Worm (Caenorhabditis elegans) whole organism, young adult: ENCODE measurements around the gene Y51B9A.14.

Experiments used
- D2030.7 ChIP-seq: fragments of 200-800 bp; sonication (Bioruptor generic); IDR thresholded peaks from 2 replicates; pipeline ENCODE4 v1.3.6; 2022; ENCODE audit warnings: missing genetic modification reagents, missing genetic modification characterization, missing compliant biosample characterization
- F10E7.11 ChIP-seq: sonication (generic microtip); optimal IDR thresholded peaks from 2 replicates; lab custom pipeline; 2017; ENCODE audit warnings: mild to moderate bottlenecking, missing genetic modification characterization, moderate library complexity, missing compliant biosample characterization
- F37B4.10 ChIP-seq: fragments of 200-800 bp; sonication (Bioruptor generic); IDR thresholded peaks from 2 replicates; pipeline ENCODE4 v1.3.6; 2022; ENCODE audit warnings: missing genetic modification characterization, missing compliant biosample characterization
- F57A8.1 ChIP-seq: fragments of 200-800 bp; sonication (Bioruptor generic); optimal IDR thresholded peaks from 2 replicates; lab custom pipeline; 2018; ENCODE audit warnings: mild to moderate bottlenecking, missing genetic modification characterization, moderate library complexity, missing compliant biosample characterization
- K11D2.4 ChIP-seq: fragments of 200-800 bp; sonication (Bioruptor generic); IDR thresholded peaks from 2 replicates; pipeline ENCODE4 v1.3.6; 2022; ENCODE audit warnings: missing genetic modification reagents, missing genetic modification characterization, missing compliant biosample characterization
- T07F8.4 ChIP-seq: sonication (generic microtip); optimal IDR thresholded peaks from 2 replicates; lab custom pipeline; 2016; ENCODE audit warnings: mild to moderate bottlenecking, missing genetic modification characterization, moderate library complexity, missing compliant biosample characterization
- ama-1 ChIP-seq, 3 experiments: fragments of 150-350 bp in 1 of 3; sonication (generic microtip) in 2 of 3; optimal IDR thresholded peaks; 2 replicates each; lab custom pipeline; 2014 to 2018; ENCODE audit warnings: missing biosample characterization in 2 of 3, missing genetic modification characterization in 2 of 3, missing genetic modification reagents in 2 of 3
- aptf-3 ChIP-seq: fragments of 200-800 bp; sonication (Bioruptor generic); IDR thresholded peaks from 2 replicates; pipeline ENCODE4 v1.3.6; 2022; ENCODE audit warnings: missing genetic modification characterization, missing compliant biosample characterization
- cebp-1 ChIP-seq, 2 experiments: fragments of 200-800 bp in 1 of 2; sonication (Bioruptor generic) in 1 of 2; sonication (generic microtip) in 1 of 2; IDR thresholded peaks in 1 of 2; optimal IDR thresholded peaks in 1 of 2; 2 replicates each; pipeline versions ENCODE4 v1.3.6 to Lab custom; 2017 to 2022; ENCODE audit warnings: missing compliant biosample characterization in 2 of 2, missing genetic modification characterization in 2 of 2, mild to moderate bottlenecking in 1 of 2, missing genetic modification reagents in 1 of 2, moderate library complexity in 1 of 2
- ceh-100 ChIP-seq: fragments of 200-800 bp; sonication (Bioruptor generic); IDR thresholded peaks from 2 replicates; pipeline ENCODE4 v1.3.6; 2022; ENCODE audit warnings: missing genetic modification reagents, missing genetic modification characterization, missing compliant biosample characterization
- ceh-27 ChIP-seq: fragments of 200-800 bp; sonication (Bioruptor generic); optimal IDR thresholded peaks from 2 replicates; lab custom pipeline; 2018; ENCODE audit warnings: mild to moderate bottlenecking, missing genetic modification characterization, moderate library complexity, missing compliant biosample characterization
- chd-7 ChIP-seq: sonication (generic microtip); optimal IDR thresholded peaks from 2 replicates; lab custom pipeline; 2016; ENCODE audit warnings: mild to moderate bottlenecking, missing genetic modification characterization, moderate library complexity, missing compliant biosample characterization
- die-1 ChIP-seq: sonication (generic microtip); optimal IDR thresholded peaks from 2 replicates; lab custom pipeline; 2016; ENCODE audit warnings: missing genotype, mild to moderate bottlenecking, missing genetic modification characterization, missing compliant biosample characterization
- dox-1 ChIP-seq: fragments of 200-800 bp; sonication (Bioruptor generic); IDR thresholded peaks from 2 replicates; pipeline ENCODE4 v1.3.6; 2022; ENCODE audit warnings: missing genetic modification reagents, missing genetic modification characterization, missing compliant biosample characterization
- egl-18 ChIP-seq: fragments of 200-800 bp; sonication (Bioruptor generic); IDR thresholded peaks from 2 replicates; pipeline ENCODE4 v1.3.6; 2022; ENCODE audit warnings: missing genetic modification reagents, missing genetic modification characterization, missing compliant biosample characterization
- hlh-12 ChIP-seq: sonication (generic microtip); optimal IDR thresholded peaks from 2 replicates; lab custom pipeline; 2016; ENCODE audit warnings: missing genetic modification characterization, missing compliant biosample characterization
- hlh-26 ChIP-seq: fragments of 200-800 bp; sonication (Bioruptor generic); conservative IDR thresholded peaks from 2 replicates; pipeline ENCODE4 v1.3.6; 2022; ENCODE audit warnings: missing genetic modification reagents, missing genetic modification characterization, missing compliant biosample characterization
- hmg-1.2 ChIP-seq: fragments of 200-800 bp; sonication (Bioruptor generic); IDR thresholded peaks from 2 replicates; pipeline ENCODE4 v1.3.6; 2022; ENCODE audit warnings: missing genetic modification reagents, missing genetic modification characterization, missing compliant biosample characterization
- hmg-20 ChIP-seq: fragments of 200-800 bp; sonication (Bioruptor generic); IDR thresholded peaks from 2 replicates; pipeline ENCODE4 v1.3.6; 2022; ENCODE audit warnings: missing genetic modification reagents, missing genetic modification characterization, missing compliant biosample characterization
- hrde-1 ChIP-seq: sonication (generic microtip); optimal IDR thresholded peaks from 2 replicates; lab custom pipeline; 2016; ENCODE audit warnings: missing genetic modification characterization, mild to moderate bottlenecking, missing compliant biosample characterization, moderate library complexity, missing genotype, missing genetic modification reagents, borderline replicate concordance
- lin-26 ChIP-seq: fragments of 200-800 bp; sonication (Bioruptor generic); IDR thresholded peaks from 2 replicates; pipeline ENCODE4 v1.3.6; 2022; ENCODE audit warnings: missing genetic modification reagents, missing genetic modification characterization, missing compliant biosample characterization
- lin-40 ChIP-seq: sonication (generic microtip); optimal IDR thresholded peaks from 2 replicates; lab custom pipeline; 2016; ENCODE audit warnings: missing genetic modification characterization, mild to moderate bottlenecking, missing compliant biosample characterization, missing genotype, missing genetic modification reagents
- lin-54 ChIP-seq: fragments of 200-800 bp; sonication (Bioruptor generic); optimal IDR thresholded peaks from 2 replicates; lab custom pipeline; 2018; ENCODE audit warnings: mild to moderate bottlenecking, missing genetic modification characterization, missing compliant biosample characterization
- madf-8 ChIP-seq: fragments of 200-800 bp; sonication (Bioruptor generic); conservative IDR thresholded peaks from 2 replicates; pipeline ENCODE4 v1.3.6; 2022; ENCODE audit warnings: missing genetic modification reagents, missing genetic modification characterization, missing compliant biosample characterization
- mcd-1 ChIP-seq: fragments of 200-800 bp; sonication (Bioruptor generic); IDR thresholded peaks from 2 replicates; pipeline ENCODE4 v1.3.6; 2022; ENCODE audit warnings: missing genetic modification reagents, missing genetic modification characterization, missing compliant biosample characterization
- mel-28 ChIP-seq: sonication (generic microtip); optimal IDR thresholded peaks from 2 replicates; lab custom pipeline; 2016; ENCODE audit warnings: borderline replicate concordance, mild to moderate bottlenecking, missing genetic modification characterization, missing compliant biosample characterization
- mxl-1 ChIP-seq: sonication (generic microtip); optimal IDR thresholded peaks from 2 replicates; lab custom pipeline; 2016; ENCODE audit warnings: missing genetic modification characterization, missing compliant biosample characterization
- nfya-1 ChIP-seq: sonication (generic microtip); optimal IDR thresholded peaks from 2 replicates; lab custom pipeline; 2017; ENCODE audit warnings: antibody characterized with exemption, missing compliant biosample characterization, missing genetic modification characterization, borderline replicate concordance; ENCODE audit not compliant: insufficient read depth
- nfya-2 ChIP-seq: fragments of 200-800 bp; sonication (Bioruptor generic); IDR thresholded peaks from 2 replicates; pipeline ENCODE4 v1.3.6; 2022; ENCODE audit warnings: missing genetic modification reagents, missing genetic modification characterization, missing compliant biosample characterization
- nhr-179 ChIP-seq: sonication (generic microtip); optimal IDR thresholded peaks from 2 replicates; lab custom pipeline; 2016; ENCODE audit warnings: mild to moderate bottlenecking, missing genetic modification characterization, missing compliant biosample characterization
- nhr-80 ChIP-seq: sonication (generic microtip); optimal IDR thresholded peaks from 2 replicates; lab custom pipeline; 2016; ENCODE audit warnings: missing genetic modification characterization, missing compliant biosample characterization
- rcor-1 ChIP-seq: fragments of 200-800 bp; sonication (Bioruptor generic); IDR thresholded peaks from 2 replicates; pipeline ENCODE4 v1.3.6; 2022; ENCODE audit warnings: missing genetic modification reagents, missing genetic modification characterization, missing compliant biosample characterization
- repo-1 ChIP-seq: sonication (generic microtip); optimal IDR thresholded peaks from 2 replicates; lab custom pipeline; 2017; ENCODE audit warnings: mild to moderate bottlenecking, missing genetic modification characterization, missing compliant biosample characterization
- sea-2 ChIP-seq: fragments of 200-800 bp; sonication (Bioruptor generic); IDR thresholded peaks from 2 replicates; pipeline ENCODE4 v1.3.6; 2022; ENCODE audit warnings: missing genetic modification characterization, missing compliant biosample characterization
- snpc-1.1 ChIP-seq: sonication (generic microtip); optimal IDR thresholded peaks from 2 replicates; lab custom pipeline; 2017; ENCODE audit warnings: missing genetic modification characterization, mild to moderate bottlenecking, missing compliant biosample characterization, antibody characterized with exemption, moderate library complexity, missing genotype, missing genetic modification reagents; ENCODE audit not compliant: insufficient read depth
- sptf-2 ChIP-seq: fragments of 200-800 bp; sonication (Bioruptor generic); optimal IDR thresholded peaks from 2 replicates; lab custom pipeline; 2018; ENCODE audit warnings: mild to moderate bottlenecking, missing genetic modification characterization, missing compliant biosample characterization
- unc-62 ChIP-seq: fragments of 150-350 bp; optimal IDR thresholded peaks from 2 replicates; lab custom pipeline; 2014; ENCODE audit warnings: missing biosample characterization, missing genetic modification reagents, missing genetic modification characterization
- ztf-6 ChIP-seq: fragments of 200-800 bp; sonication (Bioruptor generic); IDR thresholded peaks from 2 replicates; pipeline ENCODE4 v1.3.6; 2022; ENCODE audit warnings: missing genetic modification reagents, missing genetic modification characterization, missing compliant biosample characterization

Gene Y51B9A.14

ce11 chrII:9411497-9411896, 13.2 kb upstream of the Y51B9A.14 start, which contains the start of gene M176.9:
Gene M176.9 (minus strand): TSS chrII:9411597.
- TF ChIP-seq F10E7.11 (no peak), cebp-1 (GFP tag; IDR thresholded peaks at IDR 0.05; lab: Robert Waterston, UW) (no peak), cebp-1 (tag; optimal IDR thresholded peaks at IDR 0.05; lab: Kevin White, UChicago) (no peak), F57A8.1 (GFP tag; lab: Kevin White, UChicago) (no peak), lin-26 (GFP tag; lab: Robert Waterston, UW) (no peak), nfya-2 (GFP tag; lab: Robert Waterston, UW) (no peak), K11D2.4 (no peak), lin-40 (tag; lab: Kevin White, UChicago) (no peak), chd-7 (tag; lab: Kevin White, UChicago) (no peak)

ce11 chrII:9407469-9407868, 9.2 kb upstream of the Y51B9A.14 start, which contains the start of gene arrd-2:
Gene arrd-2 (plus strand): TSS chrII:9407769.
- TF ChIP-seq hrde-1 (tag; lab: Kevin White, UChicago) (no peak), nhr-80 (tag; lab: Kevin White, UChicago) (no peak), hlh-12 (no peak), ceh-27 (GFP tag; lab: Kevin White, UChicago) (no peak), chd-7 (tag; lab: Kevin White, UChicago) (no peak), repo-1 (tag; lab: Kevin White, UChicago) (no peak), T07F8.4 (tag; lab: Kevin White, UChicago) (no peak), mxl-1 (tag; lab: Kevin White, UChicago) (no peak), aptf-3 (no peak), mcd-1 (no peak), sptf-2 (GFP tag; lab: Kevin White, UChicago) (no peak), sea-2 (no peak), mel-28 (no peak)

- TF ChIP-seq D2030.7 (GFP tag; lab: Robert Waterston, UW) (no peak), madf-8 (GFP tag; lab: Robert Waterston, UW) (no peak), snpc-1.1 (tag; lab: Kevin White, UChicago) (no peak), hlh-26 (GFP tag; lab: Robert Waterston, UW) (no peak), hmg-20 (GFP tag; lab: Robert Waterston, UW) (no peak), ama-1 (optimal IDR thresholded peaks at IDR 0.05; lab: Kevin White, UChicago) (no peak), ama-1 (GFP tag; optimal IDR thresholded peaks at IDR 0.05; lab: Kevin White, UChicago) (no peak), dox-1 (no peak), lin-54 (no peak), unc-62 (GFP tag; lab: Kevin White, UChicago) (no peak), ceh-100 (GFP tag; lab: Robert Waterston, UW) (no peak), F37B4.10 (GFP tag; lab: Robert Waterston, UW) (no peak), die-1 (tag; lab: Kevin White, UChicago) (no peak), F10E7.11 (no peak), ztf-6 (GFP tag; lab: Robert Waterston, UW) (no peak), nhr-179 (tag; lab: Kevin White, UChicago) (no peak), rcor-1 (GFP tag; lab: Robert Waterston, UW) (no peak), hmg-1.2 (no peak), nfya-1 (tag; lab: Kevin White, UChicago) (no peak), hlh-12 (no peak), egl-18 (GFP tag; lab: Robert Waterston, UW) (no peak)
These were observed 8.8 kb upstream of the Y51B9A.14 start, which contains the start of gene mpz-6 for ce11 chrII:9407020-9407419. Gene mpz-6 (minus strand): TSS chrII:9407120.
